Worm (Caenorhabditis elegans) whole organism, L1 larva: ENCODE data around the gene gcy-21.
"Not testable (repeated sequence)": the region's sequence is repeated elsewhere in the genome, so short reads cannot be mapped to it uniquely, and the experiment has no call there.

Experiments
- Y116A8C.19 ChIP-seq: sonication (generic microtip); optimal IDR thresholded peaks from 2 replicates; lab custom pipeline; 2016; ENCODE audit warnings: missing compliant biosample characterization, missing genetic modification characterization, borderline replicate concordance
- aha-1 ChIP-seq: fragments of 150-350 bp; optimal IDR thresholded peaks from 2 replicates; lab custom pipeline; 2014; ENCODE audit warnings: missing biosample characterization, missing genetic modification characterization
- ceh-88 ChIP-seq: fragments of 200-800 bp; sonication (Bioruptor generic); IDR thresholded peaks from 2 replicates; pipeline ENCODE4 v1.3.6; 2022; ENCODE audit warnings: missing genetic modification characterization, missing compliant biosample characterization
- dsc-1 ChIP-seq: sonication (generic microtip); optimal IDR thresholded peaks from 2 replicates; lab custom pipeline; 2016; ENCODE audit warnings: mild to moderate bottlenecking, missing genetic modification characterization, missing compliant biosample characterization
- efl-1 ChIP-seq, 4 experiments: fragments of 150-350 bp; optimal IDR thresholded peaks in 3 of 4; peaks in 1 of 4; 1 replicate in 1 of 4; 2 replicates in 3 of 4; lab custom pipeline; 2014; ENCODE audit warnings: missing biosample characterization in 2 of 4, missing genetic modification characterization in 2 of 4, missing genetic modification reagents in 2 of 4
- egl-27 ChIP-seq, 2 experiments: fragments of 150-350 bp in 1 of 2; sonication (generic microtip); optimal IDR thresholded peaks; 3 replicates each; lab custom pipeline; 2017 to 2018; ENCODE audit warnings: missing biosample characterization in 2 of 2, missing genetic modification characterization in 2 of 2, missing genetic modification reagents in 2 of 2
- elt-2 ChIP-seq: sonication (generic microtip); optimal IDR thresholded peaks from 2 replicates; lab custom pipeline; 2016; ENCODE audit warnings: missing genetic modification characterization, mild to moderate bottlenecking, inconsistent platforms, missing compliant biosample characterization, missing genetic modification reagents
- elt-3 ChIP-seq, 6 experiments: fragments of 150-350 bp in 1 of 6; sonication (generic microtip); optimal IDR thresholded peaks; 2 replicates each; lab custom pipeline; 2017 to 2018; ENCODE audit warnings: missing biosample characterization in 6 of 6, missing genetic modification characterization in 6 of 6, inconsistent platforms in 1 of 6
- ets-5 ChIP-seq: fragments of 200-800 bp; sonication (Bioruptor generic); IDR thresholded peaks from 2 replicates; pipeline ENCODE4 v1.3.6; 2022; ENCODE audit warnings: missing genetic modification characterization, missing compliant biosample characterization
- fkh-10 ChIP-seq: sonication (generic microtip); optimal IDR thresholded peaks from 2 replicates; lab custom pipeline; 2017; ENCODE audit warnings: missing biosample characterization, missing genetic modification reagents, missing genetic modification characterization
- fkh-4 ChIP-seq: sonication (generic microtip); optimal IDR thresholded peaks from 2 replicates; lab custom pipeline; 2016; ENCODE audit warnings: missing compliant biosample characterization, missing genetic modification characterization, borderline replicate concordance
- fkh-8 ChIP-seq: sonication (generic microtip); optimal IDR thresholded peaks from 2 replicates; lab custom pipeline; 2016; ENCODE audit warnings: mild to moderate bottlenecking, missing genetic modification characterization, missing compliant biosample characterization
- hpl-2 ChIP-seq: fragments of 150-350 bp; optimal IDR thresholded peaks from 2 replicates; lab custom pipeline; 2014; ENCODE audit warnings: missing biosample characterization, missing genetic modification reagents, missing genetic modification characterization
- irx-1 ChIP-seq: sonication (generic microtip); optimal IDR thresholded peaks from 2 replicates; lab custom pipeline; 2016; ENCODE audit warnings: missing genetic modification characterization, missing compliant biosample characterization
- jun-1 ChIP-seq: fragments of 150-350 bp; optimal IDR thresholded peaks from 2 replicates; lab custom pipeline; 2014; ENCODE audit warnings: missing biosample characterization, missing genetic modification reagents, missing genetic modification characterization
- lin-13 ChIP-seq: fragments of 150-350 bp; optimal IDR thresholded peaks from 2 replicates; lab custom pipeline; 2014; ENCODE audit warnings: missing biosample characterization, missing genetic modification reagents, missing genetic modification characterization
- lin-39 ChIP-seq: fragments of 150-350 bp; optimal IDR thresholded peaks from 2 replicates; lab custom pipeline; 2014; ENCODE audit warnings: missing biosample characterization, missing genetic modification reagents, missing genetic modification characterization
- lir-3 ChIP-seq: sonication (generic microtip); optimal IDR thresholded peaks from 2 replicates; lab custom pipeline; 2016; ENCODE audit warnings: mild to moderate bottlenecking, missing genetic modification characterization, moderate library complexity, missing compliant biosample characterization; ENCODE audit not compliant: poor library complexity
- mdl-1 ChIP-seq, 2 experiments: fragments of 150-350 bp; optimal IDR thresholded peaks; 2 replicates each; lab custom pipeline; 2014 to 2017; ENCODE audit warnings: missing biosample characterization in 2 of 2, missing genetic modification characterization in 2 of 2, inconsistent platforms in 1 of 2
- mef-2 ChIP-seq: fragments of 150-350 bp; optimal IDR thresholded peaks from 2 replicates; lab custom pipeline; 2014; ENCODE audit warnings: missing biosample characterization, missing genetic modification characterization
- mep-1 ChIP-seq: fragments of 150-350 bp; optimal IDR thresholded peaks from 2 replicates; lab custom pipeline; 2014; ENCODE audit warnings: missing biosample characterization, missing genetic modification characterization
- nhr-237 ChIP-seq: fragments of 150-350 bp; optimal IDR thresholded peaks from 2 replicates; lab custom pipeline; 2014; ENCODE audit warnings: missing biosample characterization, missing genetic modification characterization
- nhr-71 ChIP-seq: sonication (generic microtip); optimal IDR thresholded peaks from 2 replicates; lab custom pipeline; 2016; ENCODE audit warnings: mild to moderate bottlenecking, missing genetic modification characterization, moderate library complexity, missing compliant biosample characterization
- nhr-77 ChIP-seq: fragments of 150-350 bp; optimal IDR thresholded peaks from 2 replicates; lab custom pipeline; 2014; ENCODE audit warnings: missing biosample characterization, missing genetic modification characterization
- snpc-4 ChIP-seq: fragments of 150-350 bp; optimal IDR thresholded peaks from 2 replicates; lab custom pipeline; 2014; ENCODE audit warnings: missing biosample characterization, missing genetic modification characterization
- sptf-1 ChIP-seq: fragments of 150-350 bp; optimal IDR thresholded peaks from 2 replicates; lab custom pipeline; 2014; ENCODE audit warnings: missing biosample characterization, missing genetic modification characterization
- tbx-2 ChIP-seq: sonication (generic microtip); optimal IDR thresholded peaks from 2 replicates; lab custom pipeline; 2016; ENCODE audit warnings: missing genetic modification characterization, missing compliant biosample characterization
- tlp-1 ChIP-seq: fragments of 150-350 bp; optimal IDR thresholded peaks from 2 replicates; lab custom pipeline; 2014; ENCODE audit warnings: missing biosample characterization, missing genetic modification characterization
- unc-98 ChIP-seq: fragments of 200-800 bp; sonication (Bioruptor generic); IDR thresholded peaks from 2 replicates; pipeline ENCODE4 v1.3.6; 2022; ENCODE audit warnings: missing genetic modification characterization, missing compliant biosample characterization
- xbp-1 ChIP-seq: sonication (generic microtip); optimal IDR thresholded peaks from 2 replicates; lab custom pipeline; 2016; ENCODE audit warnings: missing genetic modification characterization, missing compliant biosample characterization
- zip-4 ChIP-seq: fragments of 200-800 bp; sonication (Bioruptor generic); optimal IDR thresholded peaks from 2 replicates; lab custom pipeline; 2018; ENCODE audit warnings: mild to moderate bottlenecking, missing genetic modification characterization, moderate library complexity, missing compliant biosample characterization
- ztf-4 ChIP-seq: fragments of 150-350 bp; optimal IDR thresholded peaks from 2 replicates; lab custom pipeline; 2014; ENCODE audit warnings: missing biosample characterization, missing genetic modification characterization

The gcy-21 gene

DNA sequence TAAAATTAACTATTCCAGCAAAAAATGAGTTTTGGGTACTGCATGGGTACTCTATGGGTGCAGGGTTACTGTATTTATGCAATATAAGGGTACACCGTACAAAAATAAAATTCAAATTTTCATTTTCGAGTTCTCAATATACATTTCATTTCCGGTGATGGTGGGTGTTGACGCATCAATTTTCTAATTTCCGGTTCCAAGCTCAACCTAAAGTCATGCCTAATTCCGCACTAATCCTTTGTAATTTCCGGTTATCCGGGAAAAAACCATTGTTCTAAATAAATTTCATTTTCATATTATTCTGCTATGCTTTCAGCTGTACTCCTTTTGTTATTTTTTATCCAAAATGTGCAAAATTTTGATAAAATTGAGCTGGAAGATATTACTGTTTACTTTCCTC, at the start of gene gcy-21:
gcy-21 (plus strand) TSS at position 301 of the 400 bp plus-strand sequence.
- TF ChIP-seq ceh-88 (GFP tag; lab: Robert Waterston, UW) (no peak), ztf-4 (no peak), efl-1 (optimal IDR thresholded peaks at IDR 0.05; lab: Kevin White, UChicago) (no peak), efl-1 (GFP tag; optimal IDR thresholded peaks at IDR 0.05 in 1 of 2; lab: Kevin White, UChicago) (peak in 1 of 2 experiments; percentile 13), zip-4 (GFP tag; lab: Kevin White, UChicago) (no peak), fkh-8 (peak; percentile 7)

ce11 chrII:2610202-2610912, 49.1 kb upstream of the gcy-21 start, which contains the start of gene sri-38:
Gene sri-38, plus strand, starts transcription at chrII:2610862.
- TF ChIP-seq ets-5 (no peak), Y116A8C.19 (tag; lab: Kevin White, UChicago) (no peak), lin-13 (no peak), elt-2 (peak; percentile 98), tlp-1 (tag; lab: Kevin White, UChicago) (no peak), xbp-1 (tag; lab: Kevin White, UChicago) (no peak), jun-1 (peak; percentile 53)

DNA sequence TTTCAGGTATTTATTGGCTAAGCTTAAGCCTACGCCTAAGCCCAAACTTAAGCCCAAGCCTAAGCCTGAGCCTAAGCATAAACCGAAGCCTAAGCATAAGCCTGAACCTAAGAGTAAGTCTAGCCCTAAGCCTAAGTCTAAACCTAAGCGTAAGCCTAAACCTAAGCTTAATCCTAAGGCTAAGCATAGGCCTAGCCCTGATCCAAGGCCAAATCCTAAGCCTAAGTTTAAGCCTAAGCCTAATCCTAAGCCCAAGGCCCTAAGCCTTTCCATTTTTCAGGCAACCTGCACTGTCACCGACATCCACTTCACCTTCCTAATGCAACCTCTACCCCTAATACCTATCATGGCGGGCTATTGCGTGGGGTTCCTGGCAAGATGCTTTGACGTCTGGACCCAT, 48.5 kb upstream of the gcy-21 start:
- TF ChIP-seq ceh-88 (GFP tag; lab: Robert Waterston, UW) (no peak), lin-39 (tag; lab: Kevin White, UChicago) (no peak), lin-13 (no peak), egl-27 (tag; optimal IDR thresholded peaks at IDR 0.05; lab: Kevin White, UChicago) (no peak), jun-1 (no peak), hpl-2 (GFP tag; lab: Kevin White, UChicago) (no peak), irx-1 (tag; lab: Kevin White, UChicago) (no peak), fkh-4 (no peak), nhr-77 (tag; lab: Kevin White, UChicago) (no peak), sptf-1 (tag; lab: Kevin White, UChicago) (no peak), lir-3 (tag; lab: Kevin White, UChicago) (no peak), efl-1 (optimal IDR thresholded peaks at IDR 0.05; lab: Kevin White, UChicago) (no peak), efl-1 (GFP tag; optimal IDR thresholded peaks at IDR 0.05 in 1 of 2; lab: Kevin White, UChicago) (no peak), mdl-1 (tag; optimal IDR thresholded peaks at IDR 0.05; lab: Kevin White, UChicago) (no peak), mep-1 (no peak), snpc-4 (tag; lab: Kevin White, UChicago) (no peak), mef-2 (no peak), aha-1 (no peak), elt-3 (tag; optimal IDR thresholded peaks at IDR 0.05; lab: Kevin White, UChicago) (no peak), nhr-237 (no peak)

- not testable (repeated sequence) for TF ChIP-seq dsc-1 (tag; lab: Kevin White, UChicago); nhr-71 (tag; lab: Kevin White, UChicago); fkh-10
Measured at ce11 chrII:2612278-2612677, 47.2 kb upstream of the gcy-21 start, which contains the start of gene D2062.13. Gene D2062.13, plus strand, starts transcription at chrII:2612578.

ce11 chrII:2616634-2617033, 42.8 kb upstream of the gcy-21 start, which contains the start of gene msrp-5:
Gene msrp-5, plus strand, starts transcription at chrII:2616934.
- not testable (repeated sequence) for TF ChIP-seq tbx-2; nhr-77 (tag; lab: Kevin White, UChicago); unc-98 (GFP tag; lab: Robert Waterston, UW)
